Worm (Caenorhabditis elegans): ENCODE measurements around the gene ucp-4.

DNA sequence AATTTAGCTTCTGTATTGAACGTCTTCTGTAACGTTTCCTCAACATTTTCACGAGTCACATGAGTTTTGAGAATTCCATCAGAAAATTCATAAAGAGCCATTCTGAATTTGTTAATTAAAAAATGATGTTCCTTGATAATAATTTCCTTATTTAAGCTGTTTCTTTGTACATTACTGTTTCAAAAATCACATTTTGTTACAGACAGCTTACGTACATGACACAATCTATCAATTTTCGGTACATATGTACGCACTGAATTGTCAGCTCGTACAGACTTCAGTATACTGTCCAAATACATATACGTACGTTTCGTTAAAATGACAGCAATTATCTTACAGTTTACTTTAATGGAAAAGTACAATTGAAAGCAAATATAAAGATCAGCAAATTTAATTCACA lies 42.3 kb downstream of the ucp-4 start, which contains the start of gene E02C12.19:
- TF ChIP-seq B0336.3 (GFP tag; IDR thresholded peaks at IDR 0.05) (no peak), ZK185.1 (tag; optimal IDR thresholded peaks at IDR 0.05; ENCODE audit: poor library complexity, severe bottlenecking) (no peak), ccch-3 (GFP tag; optimal IDR thresholded peaks at IDR 0.05) (no peak), Y67H2A.10 (GFP tag; conservative IDR thresholded peaks at IDR 0.05) (no peak), pbrm-1 (GFP tag; IDR thresholded peaks at IDR 0.05) (no peak), nhr-80 (tag; optimal IDR thresholded peaks at IDR 0.05) (no peak), lir-1 (GFP tag; conservative IDR thresholded peaks at IDR 0.05) (no peak), snpc-4 (GFP tag; optimal IDR thresholded peaks at IDR 0.05) (no peak), snpc-4 (tag; optimal IDR thresholded peaks at IDR 0.05) (no peak), fkh-3 (tag; optimal IDR thresholded peaks at IDR 0.05) (no peak), egl-18 (GFP tag; IDR thresholded peaks at IDR 0.05) (no peak), K12H6.12 (tag; optimal IDR thresholded peaks at IDR 0.05) (no peak), unc-62 (GFP tag; optimal IDR thresholded peaks at IDR 0.05) (no peak), ztf-3 (GFP tag; optimal IDR thresholded peaks at IDR 0.05) (no peak), sdz-38 (tag; optimal IDR thresholded peaks at IDR 0.05) (no peak)

Data from whole organism, young adult.